Fruit fly (Drosophila melanogaster): ENCODE measurements around the gene CG12320.

CG12320 gene

DNA sequence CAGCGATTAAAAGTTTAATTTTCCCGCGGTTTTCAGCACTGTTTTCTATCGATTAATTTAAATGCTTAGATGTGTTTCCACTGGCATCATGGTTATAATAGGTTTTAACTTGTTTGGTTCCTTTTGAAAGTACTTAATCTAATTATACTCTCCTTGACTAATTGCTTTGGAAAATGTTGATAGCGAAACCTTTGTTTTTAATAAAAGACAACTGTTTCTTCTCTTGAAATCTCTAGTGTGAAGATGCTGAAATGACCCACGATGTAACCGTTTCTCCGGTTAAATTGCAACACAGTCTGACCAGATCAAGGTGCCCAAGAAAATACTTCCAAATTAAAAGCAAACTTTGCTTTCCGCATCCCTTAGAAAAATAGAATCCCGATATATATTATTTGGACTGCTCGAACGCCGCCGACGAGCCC, 46.4 kb upstream of the CG12320 start, which contains the start of gene Dlc90F (continued):
- TF ChIP-seq CG2129 (GFP tag; IDR thresholded peaks at IDR 0.05; ENCODE audit: partially characterized antibody) (no peak), tio (GFP tag; optimal IDR thresholded peaks at IDR 0.05) (peak; percentile 86), usp (GFP tag; optimal IDR thresholded peaks at IDR 0.05) (no peak), pita (GFP tag; optimal IDR thresholded peaks at IDR 0.05) (no peak), sima (GFP tag; optimal IDR thresholded peaks at IDR 0.05) (peak; percentile 46), dimm (GFP tag; IDR thresholded peaks at IDR 0.05) (peak; percentile 72), zfh2 (GFP tag; optimal IDR thresholded peaks at IDR 0.05) (peak; percentile 80), stc (GFP tag; IDR thresholded peaks at IDR 0.05) (peak; percentile 70; the same call in 1 of the 2 replicates), CG6813 (GFP tag; optimal IDR thresholded peaks at IDR 0.05) (no peak), HLH4C (GFP tag; IDR thresholded peaks at IDR 0.05; ENCODE audit: partially characterized antibody) (no peak), CG30020 (tag; optimal IDR thresholded peaks at IDR 0.05) (peak; percentile 84), CG7271 (tag; optimal IDR thresholded peaks at IDR 0.05) (peak; percentile 40), Lpt (GFP tag; optimal IDR thresholded peaks at IDR 0.05) (no peak), ab (GFP tag; optimal IDR thresholded peaks at IDR 0.05) (no peak), CG14667 (GFP tag; IDR thresholded peaks at IDR 0.05) (peak; percentile 77), CG10565 (GFP tag; optimal IDR thresholded peaks at IDR 0.05) (no peak), CG31388 (GFP tag; optimal IDR thresholded peaks at IDR 0.05) (peak; percentile 38), Mad (GFP tag; optimal IDR thresholded peaks at IDR 0.05) (peak; percentile 50), CG12236 (GFP tag; optimal IDR thresholded peaks at IDR 0.05) (peak; percentile 19), CG4282 (GFP tag; optimal IDR thresholded peaks at IDR 0.05) (peak; percentile 39), sd (tag; optimal IDR thresholded peaks at IDR 0.05) (peak; percentile 22), klu (GFP tag; IDR thresholded peaks at IDR 0.05) (peak; percentile 66), Atf-2 (GFP tag; optimal IDR thresholded peaks at IDR 0.05) (peak; percentile 82), zfh1 (GFP tag; IDR thresholded peaks at IDR 0.05) (peak; percentile 85), CG2875 (GFP tag; optimal IDR thresholded peaks at IDR 0.05) (no peak), HmgZ (tag; optimal IDR thresholded peaks at IDR 0.05) (peak; percentile 81), pan (optimal IDR thresholded peaks at IDR 0.05) (no peak), pan (GFP tag; optimal IDR thresholded peaks at IDR 0.05 in 1 of 2, IDR thresholded peaks at IDR 0.05 in 1 of 2) (peak in 1 of 2 experiments; percentile 81), phol (tag; optimal IDR thresholded peaks at IDR 0.05) (peak; percentile 85), trh (GFP tag; optimal IDR thresholded peaks at IDR 0.05) (no peak), tx (GFP tag; optimal IDR thresholded peaks at IDR 0.05) (peak; percentile 73), org-1 (GFP tag; optimal IDR thresholded peaks at IDR 0.05) (no peak), CG4617 (GFP tag; optimal IDR thresholded peaks at IDR 0.05; ENCODE audit: borderline replicate concordance) (peak; percentile 20), sens (GFP tag) (peak; percentile 96), sr (GFP tag; IDR thresholded peaks at IDR 0.05) (no peak), pb (GFP tag; optimal IDR thresholded peaks at IDR 0.05) (peak; percentile 67), vnd (GFP tag; IDR thresholded peaks at IDR 0.05; ENCODE audit: partially characterized antibody) (0 out of 3 replicates have a peak, but pooled peaks have one; percentile 42), Myb (GFP tag; optimal IDR thresholded peaks at IDR 0.05) (peak; percentile 92), zf30C (GFP tag; optimal IDR thresholded peaks at IDR 0.05) (no peak), tgo (GFP tag; IDR thresholded peaks at IDR 0.05) (peak; percentile 85), CG13424 (tag; optimal IDR thresholded peaks at IDR 0.05) (peak; percentile 83), Deaf1 (tag; optimal IDR thresholded peaks at IDR 0.05) (peak; percentile 26), NC2α (GFP tag; optimal IDR thresholded peaks at IDR 0.05) (peak; percentile 45), Stat92E (GFP tag; optimal IDR thresholded peaks at IDR 0.05) (no peak), HmgD (GFP tag; optimal IDR thresholded peaks at IDR 0.05) (peak; percentile 33), HLH3B (GFP tag; IDR thresholded peaks at IDR 0.05) (peak; percentile 66; the same call in 1 of the 2 replicates), CG11695 (GFP tag; IDR thresholded peaks at IDR 0.05) (peak; percentile 63; the same call in 1 of the 3 replicates), Dfd (GFP tag; optimal IDR thresholded peaks at IDR 0.05) (peak in 1 of 2 experiments; percentile 19), CG2889 (GFP tag; IDR thresholded peaks at IDR 0.05) (peak; percentile 80), ttk (GFP tag; IDR thresholded peaks at IDR 0.05) (peak; percentile 80), Opbp (GFP tag; IDR thresholded peaks at IDR 0.05; ENCODE audit: partially characterized antibody) (no peak), CG10959 (GFP tag; IDR thresholded peaks at IDR 0.05) (peak; percentile 52; the same call in 1 of the 2 replicates)

Measured in whole organism, embryonic.